Worm (Caenorhabditis elegans) whole organism, young adult: Measurements from ENCODE around the gene vap-2.

Experiments
- C06A6.2 ChIP-seq: fragments of 200-800 bp; sonication (Bioruptor generic); conservative IDR thresholded peaks from 2 replicates; pipeline ENCODE4 v1.3.6; 2022; ENCODE audit warnings: missing genetic modification characterization, missing compliant biosample characterization
- aptf-2 ChIP-seq: fragments of 200-800 bp; sonication (Bioruptor generic); conservative IDR thresholded peaks from 2 replicates; pipeline ENCODE4 v1.3.6; 2022; ENCODE audit warnings: missing genetic modification reagents, missing genetic modification characterization, missing compliant biosample characterization
- ceh-100 ChIP-seq: fragments of 200-800 bp; sonication (Bioruptor generic); IDR thresholded peaks from 2 replicates; pipeline ENCODE4 v1.3.6; 2022; ENCODE audit warnings: missing genetic modification reagents, missing genetic modification characterization, missing compliant biosample characterization
- egrh-3 ChIP-seq: fragments of 200-800 bp; sonication (Bioruptor generic); IDR thresholded peaks from 2 replicates; pipeline ENCODE4 v1.3.6; 2022; ENCODE audit warnings: missing genetic modification reagents, missing genetic modification characterization, missing compliant biosample characterization
- ekl-4 ChIP-seq: fragments of 200-800 bp; sonication (Bioruptor generic); IDR thresholded peaks from 2 replicates; pipeline ENCODE4 v1.3.6; 2022; ENCODE audit warnings: missing genetic modification reagents, missing genetic modification characterization, missing compliant biosample characterization
- gei-17 ChIP-seq: fragments of 200-800 bp; sonication (Bioruptor generic); optimal IDR thresholded peaks from 2 replicates; lab custom pipeline; 2018; ENCODE audit warnings: mild to moderate bottlenecking, missing genetic modification characterization, missing compliant biosample characterization
- hlh-26 ChIP-seq: fragments of 200-800 bp; sonication (Bioruptor generic); conservative IDR thresholded peaks from 2 replicates; pipeline ENCODE4 v1.3.6; 2022; ENCODE audit warnings: missing genetic modification reagents, missing genetic modification characterization, missing compliant biosample characterization
- lag-1 ChIP-seq: fragments of 200-800 bp; sonication (Bioruptor generic); IDR thresholded peaks from 2 replicates; pipeline ENCODE4 v1.3.6; 2022; ENCODE audit warnings: missing genetic modification reagents, missing genetic modification characterization, missing compliant biosample characterization
- lin-40 ChIP-seq: sonication (generic microtip); optimal IDR thresholded peaks from 2 replicates; lab custom pipeline; 2016; ENCODE audit warnings: missing genetic modification characterization, mild to moderate bottlenecking, missing compliant biosample characterization, missing genotype, missing genetic modification reagents
- mxl-1 ChIP-seq: sonication (generic microtip); optimal IDR thresholded peaks from 2 replicates; lab custom pipeline; 2016; ENCODE audit warnings: missing genetic modification characterization, missing compliant biosample characterization
- pha-4 ChIP-seq: fragments of 150-350 bp; sonication (generic microtip); optimal IDR thresholded peaks from 2 replicates; lab custom pipeline; 2014; ENCODE audit warnings: missing biosample characterization, missing genetic modification reagents, missing genetic modification characterization
- snpc-3.4 ChIP-seq: sonication (generic microtip); optimal IDR thresholded peaks from 2 replicates; lab custom pipeline; 2017; ENCODE audit warnings: missing genetic modification characterization, mild to moderate bottlenecking, missing compliant biosample characterization, antibody characterized with exemption, moderate library complexity, missing genotype, missing genetic modification reagents
- somi-1 ChIP-seq: fragments of 200-800 bp; sonication (Bioruptor generic); optimal IDR thresholded peaks from 2 replicates; lab custom pipeline; 2018; ENCODE audit warnings: mild to moderate bottlenecking, missing genetic modification characterization, missing compliant biosample characterization
- xnd-1 ChIP-seq: sonication (generic microtip); optimal IDR thresholded peaks from 2 replicates; lab custom pipeline; 2016; ENCODE audit warnings: missing genotype, missing genetic modification reagents, missing genetic modification characterization, missing compliant biosample characterization

DNA sequence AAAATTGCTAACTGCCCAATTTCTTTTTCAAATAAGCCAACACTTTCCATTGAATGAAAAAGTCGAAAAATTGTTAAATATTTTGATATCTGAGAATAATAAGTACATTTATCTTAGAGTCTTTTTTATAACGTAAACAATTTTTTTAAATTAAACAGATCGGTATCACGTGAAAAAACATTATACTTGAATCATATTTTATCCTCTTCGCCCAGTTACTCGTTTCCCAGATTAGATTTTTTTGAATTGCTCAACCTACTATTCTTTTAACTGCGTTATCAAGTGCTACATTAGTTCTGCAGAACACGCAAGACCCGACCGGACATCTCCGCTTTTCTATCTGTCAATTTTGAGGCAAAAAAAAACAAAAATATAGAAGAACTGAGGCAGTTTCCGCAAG lies 12.1 kb upstream of the vap-2 start, which contains the start of gene F31B12.4:
- TF ChIP-seq egrh-3 (GFP tag; lab: Robert Waterston, UW), result no peak
- TF ChIP-seq pha-4 (tag; lab: Kevin White, UChicago), result no peak
- TF ChIP-seq somi-1 (GFP tag; lab: Kevin White, UChicago), result no peak
- no peak for TF ChIP-seq lag-1 (GFP tag; lab: Robert Waterston, UW)
- TF ChIP-seq snpc-3.4 (tag; lab: Kevin White, UChicago), result no peak
- no peak for TF ChIP-seq hlh-26 (GFP tag; lab: Robert Waterston, UW)
- no peak for TF ChIP-seq xnd-1 (tag; lab: Kevin White, UChicago)
- TF ChIP-seq ekl-4 (GFP tag; lab: Robert Waterston, UW), result no peak
- no peak for TF ChIP-seq C06A6.2
- TF ChIP-seq aptf-2 (GFP tag; lab: Robert Waterston, UW), result no peak
- TF ChIP-seq lin-40 (tag; lab: Kevin White, UChicago), result no peak
- no peak for TF ChIP-seq gei-17 (GFP tag; lab: Kevin White, UChicago)
- no peak for TF ChIP-seq mxl-1 (tag; lab: Kevin White, UChicago)
- TF ChIP-seq ceh-100, result no peak
